Worm (Caenorhabditis elegans) whole organism, L4/young adult: ENCODE results near the gene pals-16.
"Not testable (repeated sequence)": the region's sequence is repeated elsewhere in the genome, so short reads cannot be mapped to it uniquely, and the experiment has no call there.

Experiments
- W03F9.2 ChIP-seq: fragments of 150-350 bp; optimal IDR thresholded peaks from 2 replicates; lab custom pipeline; 2014; ENCODE audit warnings: missing biosample characterization, missing genetic modification characterization
- dao-5 ChIP-seq: sonication (generic microtip); optimal IDR thresholded peaks from 2 replicates; lab custom pipeline; 2016; ENCODE audit warnings: missing genotype, missing genetic modification characterization, moderate library complexity, missing compliant biosample characterization
- him-1 ChIP-seq: sonication (generic microtip); optimal IDR thresholded peaks from 2 replicates; lab custom pipeline; 2016; ENCODE audit warnings: missing genotype, missing genetic modification reagents, missing genetic modification characterization, missing compliant biosample characterization

The pals-16 gene

ce11 chrIII:1399670-1400069 is at the start of gene pals-16:
Gene pals-16 (plus strand): TSS chrIII:1399970.
- TF ChIP-seq W03F9.2 (tag; lab: Kevin White, UChicago) (no peak), him-1 (tag; lab: Kevin White, UChicago) (no peak), dao-5 (no peak)

ce11 chrIII:1350745-1351144 is 49.0 kb upstream of the pals-16 start, which contains the start of gene Y82E9BL.3:
Gene Y82E9BL.3 (minus strand): TSS chrIII:1350845.
- TF ChIP-seq him-1 (tag; lab: Kevin White, UChicago) (no peak), W03F9.2 (tag; lab: Kevin White, UChicago) (no peak), dao-5 (no peak)

ce11 chrIII:1354523-1354922 is 45.2 kb upstream of the pals-16 start:
- TF ChIP-seq W03F9.2 (tag; lab: Kevin White, UChicago) (no peak), him-1 (tag; lab: Kevin White, UChicago) (no peak), dao-5 (no peak)

ce11 chrIII:1355320-1355719 is 44.5 kb upstream of the pals-16 start, which contains the start of gene Y82E9BL.1:
Gene Y82E9BL.1 (minus strand): TSS chrIII:1355420.
- TF ChIP-seq dao-5 (no peak), W03F9.2 (tag; lab: Kevin White, UChicago) (no peak), him-1 (tag; lab: Kevin White, UChicago) (no peak)

ce11 chrIII:1357973-1358372 is 41.8 kb upstream of the pals-16 start, which contains the start of gene Y82E9BR.8:
Gene Y82E9BR.8 (minus strand): TSS chrIII:1358073.
- not testable (repeated sequence) for TF ChIP-seq dao-5; W03F9.2 (tag; lab: Kevin White, UChicago); him-1 (tag; lab: Kevin White, UChicago)

ce11 chrIII:1359669-1360068 is 40.1 kb upstream of the pals-16 start, which contains the start of gene Y82E9BR.9:
Gene Y82E9BR.9 (minus strand): TSS chrIII:1359769.
- TF ChIP-seq dao-5 (no peak), him-1 (tag; lab: Kevin White, UChicago) (no peak), W03F9.2 (tag; lab: Kevin White, UChicago) (no peak)

ce11 chrIII:1372563-1372962 is 27.2 kb upstream of the pals-16 start:
- TF ChIP-seq dao-5 (no peak), him-1 (tag; lab: Kevin White, UChicago) (no peak), W03F9.2 (tag; lab: Kevin White, UChicago) (no peak)

ce11 chrIII:1374355-1374807 is 25.4 kb upstream of the pals-16 start, which contains the start of gene Y82E9BR.20:
Gene Y82E9BR.20 (plus strand): TSS chrIII:1374405.
- no peak for TF ChIP-seq dao-5

ce11 chrIII:1375491-1375890 is 24.3 kb upstream of the pals-16 start, which contains the start of gene Y82E9BR.10:
Gene Y82E9BR.10 (minus strand): TSS chrIII:1375591.
- TF ChIP-seq dao-5; W03F9.2 (tag; lab: Kevin White, UChicago); him-1 (tag; lab: Kevin White, UChicago): not testable (repeated sequence)

- TF ChIP-seq W03F9.2 (tag; lab: Kevin White, UChicago); him-1 (tag; lab: Kevin White, UChicago); dao-5: not testable (repeated sequence)
These were observed 21.9 kb upstream of the pals-16 start, which contains the start of gene pals-40 for ce11 chrIII:1377903-1378302. Gene pals-40 (minus strand): TSS chrIII:1378003.

ce11 chrIII:1380535-1381274 is 19.1 kb upstream of the pals-16 start, which contains the start of the genes pals-21 and Y82E9BR.6:
Gene pals-21 (minus strand): TSS chrIII:1380635.
Gene Y82E9BR.6 (plus strand): TSS chrIII:1381224.
- TF ChIP-seq dao-5: no peak
- no peak for TF ChIP-seq him-1 (tag; lab: Kevin White, UChicago)
- TF ChIP-seq W03F9.2 (tag; lab: Kevin White, UChicago): no peak

- no peak for TF ChIP-seq him-1 (tag; lab: Kevin White, UChicago)
- no peak for TF ChIP-seq W03F9.2 (tag; lab: Kevin White, UChicago)
- TF ChIP-seq dao-5: no peak
These were observed 16.3 kb upstream of the pals-16 start for ce11 chrIII:1383483-1383882.

ce11 chrIII:1384092-1384491 is 15.7 kb upstream of the pals-16 start, which contains the start of the genes fbxa-138 and Y82E9BR.5:
Gene fbxa-138 (minus strand): TSS chrIII:1384252.
Gene Y82E9BR.5 (plus strand): TSS chrIII:1384370.
- TF ChIP-seq him-1 (tag; lab: Kevin White, UChicago): no peak
- no peak for TF ChIP-seq W03F9.2 (tag; lab: Kevin White, UChicago)
- no peak for TF ChIP-seq dao-5

- TF ChIP-seq him-1 (tag; lab: Kevin White, UChicago) (no peak), W03F9.2 (tag; lab: Kevin White, UChicago) (no peak), dao-5 (no peak)
These were observed 15.1 kb upstream of the pals-16 start for ce11 chrIII:1384694-1385093.
